Worm (Caenorhabditis elegans) whole organism, L2 larva: ENCODE results near the gene clec-212.

Experiments
- C34F6.9 ChIP-seq: fragments of 150-350 bp; optimal IDR thresholded peaks from 2 replicates; lab custom pipeline; 2014; ENCODE audit warnings: missing biosample characterization, missing genetic modification characterization
- F13H6.1 ChIP-seq: sonication (generic microtip); optimal IDR thresholded peaks from 2 replicates; lab custom pipeline; 2016; ENCODE audit warnings: missing genetic modification characterization, missing compliant biosample characterization
- R02D3.7 ChIP-seq: fragments of 150-350 bp; optimal IDR thresholded peaks from 2 replicates; lab custom pipeline; 2014; ENCODE audit warnings: missing biosample characterization, missing genetic modification characterization
- ZK546.5 ChIP-seq: sonication (generic microtip); optimal IDR thresholded peaks from 2 replicates; lab custom pipeline; 2017; ENCODE audit warnings: missing biosample characterization, missing genetic modification characterization
- aly-2 ChIP-seq: fragments of 150-350 bp; optimal IDR thresholded peaks from 2 replicates; lab custom pipeline; 2014; ENCODE audit warnings: missing biosample characterization, missing genetic modification characterization
- ama-1 ChIP-seq: fragments of 150-350 bp; optimal IDR thresholded peaks from 2 replicates; lab custom pipeline; 2018; ENCODE audit warnings: inconsistent platforms
- ceh-16 ChIP-seq: fragments of 150-350 bp; optimal IDR thresholded peaks from 2 replicates; lab custom pipeline; 2014; ENCODE audit warnings: missing biosample characterization, missing genetic modification characterization
- ceh-82 ChIP-seq: fragments of 150-350 bp; optimal IDR thresholded peaks from 2 replicates; lab custom pipeline; 2014; ENCODE audit warnings: missing biosample characterization, missing genetic modification characterization
- crh-2 ChIP-seq: sonication (generic microtip); optimal IDR thresholded peaks from 2 replicates; lab custom pipeline; 2017; ENCODE audit warnings: missing biosample characterization, missing genetic modification characterization
- egl-27 ChIP-seq: sonication (generic microtip); optimal IDR thresholded peaks from 3 replicates; lab custom pipeline; 2017; ENCODE audit warnings: missing biosample characterization, missing genetic modification reagents, missing genetic modification characterization
- elt-3 ChIP-seq: sonication (generic microtip); optimal IDR thresholded peaks from 2 replicates; lab custom pipeline; 2017; ENCODE audit warnings: missing biosample characterization, missing genetic modification characterization
- fos-1 ChIP-seq: fragments of 150-350 bp; optimal IDR thresholded peaks from 2 replicates; lab custom pipeline; 2014; ENCODE audit warnings: missing biosample characterization, missing genetic modification characterization
- gmeb-1 ChIP-seq: fragments of 150-350 bp; optimal IDR thresholded peaks from 2 replicates; lab custom pipeline; 2014; ENCODE audit warnings: missing biosample characterization, missing genetic modification characterization
- lin-39 ChIP-seq: fragments of 150-350 bp; optimal IDR thresholded peaks from 2 replicates; lab custom pipeline; 2014; ENCODE audit warnings: missing biosample characterization, missing genetic modification reagents, missing genetic modification characterization
- mab-5 ChIP-seq: fragments of 150-350 bp; optimal IDR thresholded peaks from 2 replicates; lab custom pipeline; 2014; ENCODE audit warnings: missing biosample characterization, missing genetic modification characterization
- mbf-1 ChIP-seq: sonication (generic microtip); optimal IDR thresholded peaks from 2 replicates; lab custom pipeline; 2017; ENCODE audit warnings: missing biosample characterization, missing genetic modification characterization
- mdl-1 ChIP-seq, 2 experiments: fragments of 150-350 bp in 1 of 2; sonication (generic microtip) in 1 of 2; optimal IDR thresholded peaks; 2 replicates each; lab custom pipeline; 2017; ENCODE audit warnings: missing biosample characterization in 2 of 2, missing genetic modification characterization in 2 of 2
- nhr-10 ChIP-seq: sonication (generic microtip); optimal IDR thresholded peaks from 2 replicates; lab custom pipeline; 2017; ENCODE audit warnings: missing biosample characterization, missing genetic modification characterization
- nhr-11 ChIP-seq: fragments of 150-350 bp; optimal IDR thresholded peaks from 2 replicates; lab custom pipeline; 2014; ENCODE audit warnings: missing biosample characterization, missing genetic modification characterization
- nhr-12 ChIP-seq: fragments of 150-350 bp; optimal IDR thresholded peaks from 2 replicates; lab custom pipeline; 2014; ENCODE audit warnings: missing biosample characterization, missing genetic modification characterization
- nhr-129 ChIP-seq: fragments of 150-350 bp; optimal IDR thresholded peaks from 2 replicates; lab custom pipeline; 2014; ENCODE audit warnings: missing biosample characterization, missing genetic modification characterization
- nhr-25 ChIP-seq: fragments of 150-350 bp; sonication (generic microtip); optimal IDR thresholded peaks from 3 replicates; lab custom pipeline; 2014; ENCODE audit warnings: missing biosample characterization, missing genetic modification characterization
- nhr-6 ChIP-seq: fragments of 150-350 bp; optimal IDR thresholded peaks from 2 replicates; lab custom pipeline; 2014; ENCODE audit warnings: missing biosample characterization, missing genetic modification characterization
- nhr-77 ChIP-seq: fragments of 150-350 bp; optimal IDR thresholded peaks from 2 replicates; lab custom pipeline; 2014; ENCODE audit warnings: missing biosample characterization, missing genetic modification characterization
- sem-4 ChIP-seq: fragments of 150-350 bp; optimal IDR thresholded peaks from 2 replicates; lab custom pipeline; 2014; ENCODE audit warnings: missing biosample characterization, missing genetic modification reagents, missing genetic modification characterization
- skn-1 ChIP-seq: sonication (generic microtip); optimal IDR thresholded peaks from 2 replicates; lab custom pipeline; 2017; ENCODE audit warnings: missing biosample characterization, missing genetic modification characterization
- sma-3 ChIP-seq: sonication (generic microtip); optimal IDR thresholded peaks from 2 replicates; lab custom pipeline; 2016; ENCODE audit warnings: missing genetic modification reagents, missing genetic modification characterization, missing compliant biosample characterization
- sma-9 ChIP-seq, 2 experiments: fragments of 150-350 bp in 1 of 2; sonication (generic microtip) in 1 of 2; optimal IDR thresholded peaks; 2 replicates each; lab custom pipeline; 2014 to 2016; ENCODE audit warnings: missing genetic modification characterization in 2 of 2, mild to moderate bottlenecking in 1 of 2, missing biosample characterization in 1 of 2, missing compliant biosample characterization in 1 of 2, missing genetic modification reagents in 1 of 2, moderate library complexity in 1 of 2
- snpc-4 ChIP-seq: fragments of 150-350 bp; optimal IDR thresholded peaks from 2 replicates; lab custom pipeline; 2014; ENCODE audit warnings: missing biosample characterization, missing genetic modification characterization
- unc-55 ChIP-seq: fragments of 150-350 bp; sonication (generic microtip); optimal IDR thresholded peaks from 3 replicates; lab custom pipeline; 2014; ENCODE audit warnings: missing biosample characterization, missing genetic modification reagents, missing genetic modification characterization
- unc-62 ChIP-seq: fragments of 150-350 bp; optimal IDR thresholded peaks from 2 replicates; lab custom pipeline; 2014; ENCODE audit warnings: missing biosample characterization, missing genetic modification reagents, missing genetic modification characterization
- zag-1 ChIP-seq: fragments of 150-350 bp; optimal IDR thresholded peaks from 2 replicates; lab custom pipeline; 2014; ENCODE audit warnings: missing biosample characterization, missing genetic modification characterization

The clec-212 gene

DNA sequence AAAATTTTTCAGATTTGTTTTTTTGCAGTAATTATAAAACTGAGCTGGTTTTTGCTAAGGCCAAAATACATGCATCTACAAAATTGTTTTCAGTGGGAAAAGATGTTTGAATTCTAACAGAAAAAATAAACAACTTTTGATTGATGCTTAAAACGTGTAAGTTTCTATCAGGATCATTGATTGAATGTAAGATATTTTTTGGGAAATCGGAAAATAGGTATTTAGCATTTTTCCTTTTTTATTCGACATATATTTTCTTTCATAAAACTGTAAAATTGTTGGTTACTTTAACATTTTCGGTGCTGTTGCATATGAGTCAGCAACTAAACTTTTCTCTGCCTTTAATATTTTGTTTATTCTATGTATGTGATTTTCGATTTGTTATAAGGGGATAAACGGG, 45.7 kb downstream of the clec-212 start, which contains the start of gene C54F6.20:
Gene C54F6.20, plus strand, starts transcription at position 301 of the 400 bp plus-strand sequence.
- TF ChIP-seq nhr-129 (tag; lab: Kevin White, UChicago) (no peak), nhr-77 (tag; lab: Kevin White, UChicago) (no peak), unc-62 (GFP tag; lab: Kevin White, UChicago) (no peak), elt-3 (tag; lab: Kevin White, UChicago) (no peak), mab-5 (no peak), nhr-12 (tag; lab: Kevin White, UChicago) (no peak), F13H6.1 (tag; lab: Kevin White, UChicago) (no peak), nhr-10 (no peak)

DNA sequence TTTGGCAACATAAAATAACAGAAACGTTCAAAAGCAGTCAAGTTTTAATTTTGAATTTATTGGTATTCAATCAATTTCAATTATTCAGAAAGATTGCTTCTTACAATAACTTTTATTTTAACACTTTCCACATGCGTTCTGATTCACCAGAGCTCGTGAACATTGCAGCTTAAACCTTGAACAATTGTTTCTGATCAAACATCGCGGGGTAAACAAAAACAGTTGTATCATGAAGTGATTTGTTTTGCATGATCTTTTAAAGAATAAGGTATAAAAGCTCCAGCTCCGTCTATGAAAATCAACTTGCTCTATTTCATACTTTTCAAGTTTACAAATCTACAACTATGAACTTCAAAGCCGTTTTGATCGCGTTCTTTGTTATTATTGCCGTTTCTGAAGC, 46.8 kb downstream of the clec-212 start, which contains the start of gene C54F6.6:
Gene C54F6.6, plus strand, starts transcription at position 301 of the 400 bp plus-strand sequence.
- TF ChIP-seq nhr-12 (tag; lab: Kevin White, UChicago) = no peak
- TF ChIP-seq, all 48 proteins: peak for 0

DNA sequence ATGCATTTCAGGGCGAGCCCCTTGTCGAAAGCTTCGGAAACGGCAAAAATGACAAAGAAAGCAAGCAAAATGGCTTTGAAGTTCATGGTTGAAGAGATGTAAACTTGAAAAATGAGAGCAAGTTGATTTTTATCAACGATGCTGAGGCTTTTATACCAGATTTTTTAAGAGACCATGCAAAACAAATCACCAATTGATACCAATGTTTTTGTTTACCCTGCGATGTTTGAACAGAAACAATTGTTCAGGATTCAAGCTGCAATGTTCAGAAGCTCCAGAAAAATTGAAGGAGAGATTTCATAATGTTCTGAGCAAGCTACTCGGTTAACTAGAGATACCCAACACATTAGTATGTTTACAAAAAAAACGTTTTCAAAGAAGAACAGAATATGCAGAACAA, 47.9 kb downstream of the clec-212 start, which contains the start of gene C54F6.15:
Gene C54F6.15, minus strand, starts transcription at position 101 of the 400 bp plus-strand sequence.
- no peak for TF ChIP-seq ZK546.5
- no peak for TF ChIP-seq ceh-82 (tag; lab: Kevin White, UChicago)
- TF ChIP-seq egl-27 = no peak
- TF ChIP-seq aly-2 = no peak
- TF ChIP-seq unc-62 (GFP tag; lab: Kevin White, UChicago) = no peak
- no peak for TF ChIP-seq ceh-16 (tag; lab: Kevin White, UChicago)
- TF ChIP-seq zag-1 (tag; lab: Kevin White, UChicago) = no peak
- no peak for TF ChIP-seq nhr-25 (tag; lab: Kevin White, UChicago)
- TF ChIP-seq lin-39 (tag; lab: Kevin White, UChicago) = no peak
- TF ChIP-seq unc-55 (GFP tag; lab: Kevin White, UChicago) = no peak
- TF ChIP-seq sma-9 (GFP tag; optimal IDR thresholded peaks at IDR 0.05; lab: Kevin White, UChicago) = no peak
- TF ChIP-seq sma-9 (tag; optimal IDR thresholded peaks at IDR 0.05; lab: Kevin White, UChicago) = no peak
- no peak for TF ChIP-seq sem-4
- no peak for TF ChIP-seq snpc-4 (tag; lab: Kevin White, UChicago)
- TF ChIP-seq, all 48 proteins: peak for 0

DNA sequence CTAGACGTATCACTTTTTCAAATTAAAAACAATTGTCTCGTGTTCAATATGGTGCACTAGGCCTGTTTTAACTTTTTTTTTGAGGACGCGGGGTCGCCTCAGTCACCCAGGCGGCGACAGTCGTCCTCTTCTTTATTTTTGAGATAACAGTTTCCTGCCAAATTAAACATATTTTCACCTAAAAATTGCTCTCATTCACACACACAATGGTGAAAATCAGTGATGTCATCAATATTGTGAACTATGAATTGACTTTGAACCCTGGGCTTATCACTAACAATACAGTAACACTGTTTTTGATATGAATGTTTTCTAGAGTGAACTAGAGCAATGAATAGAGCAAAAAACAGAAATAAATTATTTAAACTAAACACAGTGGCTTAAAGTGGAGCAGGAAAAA, 48.9 kb downstream of the clec-212 start:
- TF ChIP-seq C34F6.9 (tag; lab: Kevin White, UChicago) (no peak), fos-1 (tag; lab: Kevin White, UChicago) (peak; percentile 7), ZK546.5 (no peak), mbf-1 (tag; lab: Kevin White, UChicago) (no peak), gmeb-1 (tag; lab: Kevin White, UChicago) (peak; percentile 15), sma-9 (GFP tag; optimal IDR thresholded peaks at IDR 0.05; lab: Kevin White, UChicago) (peak; percentile 16), sma-9 (tag; optimal IDR thresholded peaks at IDR 0.05; lab: Kevin White, UChicago) (no peak)

DNA sequence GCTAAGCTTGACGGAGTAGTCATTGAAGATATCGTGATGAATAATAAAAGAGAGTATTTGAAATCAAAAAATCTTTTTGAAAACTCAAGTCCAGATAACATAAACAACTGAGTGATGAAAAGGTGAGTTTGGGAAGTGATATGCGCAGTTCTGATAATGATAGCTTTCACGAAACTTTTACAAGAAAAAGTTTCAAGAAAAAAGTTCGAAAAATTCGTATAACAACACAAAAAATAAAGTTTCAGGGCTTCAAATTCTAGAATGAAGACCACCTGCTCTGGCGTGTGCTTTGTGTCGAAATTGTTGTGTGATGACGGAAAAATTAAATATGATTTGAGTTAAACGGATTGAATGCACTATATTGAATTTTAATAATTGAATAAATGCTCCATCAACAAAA, 50.1 kb downstream of the clec-212 start, which contains the start of gene srb-19:
Gene srb-19, minus strand, starts transcription at position 101 of the 400 bp plus-strand sequence.
- no peak for TF ChIP-seq ceh-16 (tag; lab: Kevin White, UChicago)
- TF ChIP-seq ceh-82 (tag; lab: Kevin White, UChicago) = no peak
- no peak for TF ChIP-seq gmeb-1 (tag; lab: Kevin White, UChicago)
- TF ChIP-seq nhr-12 (tag; lab: Kevin White, UChicago) = no peak
- no peak for TF ChIP-seq fos-1 (tag; lab: Kevin White, UChicago)
- no peak for TF ChIP-seq aly-2
- TF ChIP-seq sem-4 = no peak
- TF ChIP-seq nhr-6 (tag; lab: Kevin White, UChicago) = no peak
- no peak for TF ChIP-seq F13H6.1 (tag; lab: Kevin White, UChicago)
- no peak for TF ChIP-seq sma-3 (GFP tag; lab: Kevin White, UChicago)
- no peak for TF ChIP-seq C34F6.9 (tag; lab: Kevin White, UChicago)
- no peak for TF ChIP-seq zag-1 (tag; lab: Kevin White, UChicago)
- no peak for TF ChIP-seq snpc-4 (tag; lab: Kevin White, UChicago)
- no peak for TF ChIP-seq mab-5
- TF ChIP-seq ama-1 = no peak
- TF ChIP-seq mdl-1 (tag; optimal IDR thresholded peaks at IDR 0.05; lab: Kevin White, UChicago) = no peak
- no peak for TF ChIP-seq R02D3.7 (tag; lab: Kevin White, UChicago)
- no peak for TF ChIP-seq skn-1 (tag; lab: Kevin White, UChicago)
- TF ChIP-seq nhr-11 (tag; lab: Kevin White, UChicago) = no peak
- TF ChIP-seq crh-2 (tag; lab: Kevin White, UChicago) = no peak
